Worm (Caenorhabditis elegans) whole organism, young adult: ENCODE results near the gene flp-34.

Experiments
- B0336.3 ChIP-seq: fragments of 200-800 bp; sonication (Bioruptor generic); IDR thresholded peaks from 2 replicates; pipeline ENCODE4 v1.3.6; 2022; ENCODE audit warnings: missing genetic modification characterization, missing compliant biosample characterization
- hrde-1 ChIP-seq: sonication (generic microtip); optimal IDR thresholded peaks from 2 replicates; lab custom pipeline; 2016; ENCODE audit warnings: missing genetic modification characterization, mild to moderate bottlenecking, missing compliant biosample characterization, moderate library complexity, missing genotype, missing genetic modification reagents, borderline replicate concordance
- lag-1 ChIP-seq: fragments of 200-800 bp; sonication (Bioruptor generic); IDR thresholded peaks from 2 replicates; pipeline ENCODE4 v1.3.6; 2022; ENCODE audit warnings: missing genetic modification reagents, missing genetic modification characterization, missing compliant biosample characterization
- mcd-1 ChIP-seq: fragments of 200-800 bp; sonication (Bioruptor generic); IDR thresholded peaks from 2 replicates; pipeline ENCODE4 v1.3.6; 2022; ENCODE audit warnings: missing genetic modification reagents, missing genetic modification characterization, missing compliant biosample characterization
- nhr-120 ChIP-seq: fragments of 200-800 bp; sonication (Bioruptor generic); IDR thresholded peaks from 2 replicates; pipeline ENCODE4 v1.3.6; 2022; ENCODE audit warnings: missing genetic modification characterization, missing compliant biosample characterization
- rpc-1 ChIP-seq, 2 experiments: fragments of 150-350 bp in 1 of 2; sonication (generic microtip) in 1 of 2; optimal IDR thresholded peaks; 2 replicates each; lab custom pipeline; 2014 to 2018; ENCODE audit warnings: missing biosample characterization in 1 of 2, missing genetic modification characterization in 1 of 2, missing genetic modification reagents in 1 of 2, missing genotype in 1 of 2
- tbx-9 ChIP-seq: sonication (generic microtip); optimal IDR thresholded peaks from 2 replicates; lab custom pipeline; 2016; ENCODE audit warnings: borderline replicate concordance, missing genetic modification characterization, inconsistent platforms, missing compliant biosample characterization
- unc-62 ChIP-seq: fragments of 150-350 bp; optimal IDR thresholded peaks from 2 replicates; lab custom pipeline; 2014; ENCODE audit warnings: missing biosample characterization, missing genetic modification reagents, missing genetic modification characterization

DNA sequence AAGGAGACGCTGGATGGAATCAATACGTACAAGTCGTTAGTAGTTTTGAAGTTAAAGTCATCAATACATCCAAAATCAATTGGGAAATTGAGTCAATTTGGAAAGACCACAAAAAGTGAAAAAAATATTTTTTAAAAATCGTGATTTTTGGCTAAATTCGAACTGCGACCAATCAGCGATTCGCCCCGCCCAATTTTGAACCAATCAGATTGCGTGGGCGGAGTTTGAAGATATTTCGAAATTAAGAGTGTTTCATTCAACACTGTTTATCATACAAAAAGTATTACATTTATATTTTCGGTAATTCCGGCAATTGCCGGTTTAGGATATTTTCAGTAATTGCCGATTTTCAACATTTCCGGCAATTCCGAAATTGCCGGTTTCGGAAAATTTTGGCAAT, 16.0 kb downstream of the flp-34 start:
- TF ChIP-seq tbx-9, result no peak
- TF ChIP-seq lag-1 (GFP tag; lab: Robert Waterston, UW), result no peak
- TF ChIP-seq unc-62 (GFP tag; lab: Kevin White, UChicago), result no peak
- TF ChIP-seq rpc-1 (optimal IDR thresholded peaks at IDR 0.05; lab: Kevin White, UChicago), result no peak
- no peak for TF ChIP-seq rpc-1 (tag; optimal IDR thresholded peaks at IDR 0.05; lab: Kevin White, UChicago)
- no peak for TF ChIP-seq hrde-1 (tag; lab: Kevin White, UChicago)
- no peak for TF ChIP-seq nhr-120 (GFP tag; lab: Robert Waterston, UW)
- TF ChIP-seq mcd-1 (GFP tag; lab: Robert Waterston, UW), result no peak
- no peak for TF ChIP-seq B0336.3 (GFP tag; lab: Robert Waterston, UW)
